Worm (Caenorhabditis elegans) whole organism, L3 larva: ENCODE measurements around the gene F22B7.9.

Source experiments
- nhr-12 ChIP-seq: fragments of 150-350 bp; optimal IDR thresholded peaks from 2 replicates; lab custom pipeline; 2014; ENCODE audit warnings: missing biosample characterization, missing genetic modification characterization
- nhr-237 ChIP-seq: fragments of 150-350 bp; optimal IDR thresholded peaks from 2 replicates; lab custom pipeline; 2014; ENCODE audit warnings: missing biosample characterization, missing genetic modification characterization
- nhr-25 ChIP-seq: sonication (generic microtip); optimal IDR thresholded peaks from 2 replicates; lab custom pipeline; 2017; ENCODE audit warnings: missing biosample characterization, missing genetic modification characterization
- nhr-77 ChIP-seq: fragments of 150-350 bp; optimal IDR thresholded peaks from 2 replicates; lab custom pipeline; 2014; ENCODE audit warnings: missing biosample characterization, missing genetic modification characterization
- pqm-1 ChIP-seq: fragments of 150-350 bp; optimal IDR thresholded peaks from 2 replicates; lab custom pipeline; 2017; ENCODE audit warnings: missing biosample characterization, missing genetic modification characterization, inconsistent platforms
- snpc-4 ChIP-seq: fragments of 150-350 bp; optimal IDR thresholded peaks from 2 replicates; lab custom pipeline; 2014; ENCODE audit warnings: missing biosample characterization, missing genetic modification characterization

DNA sequence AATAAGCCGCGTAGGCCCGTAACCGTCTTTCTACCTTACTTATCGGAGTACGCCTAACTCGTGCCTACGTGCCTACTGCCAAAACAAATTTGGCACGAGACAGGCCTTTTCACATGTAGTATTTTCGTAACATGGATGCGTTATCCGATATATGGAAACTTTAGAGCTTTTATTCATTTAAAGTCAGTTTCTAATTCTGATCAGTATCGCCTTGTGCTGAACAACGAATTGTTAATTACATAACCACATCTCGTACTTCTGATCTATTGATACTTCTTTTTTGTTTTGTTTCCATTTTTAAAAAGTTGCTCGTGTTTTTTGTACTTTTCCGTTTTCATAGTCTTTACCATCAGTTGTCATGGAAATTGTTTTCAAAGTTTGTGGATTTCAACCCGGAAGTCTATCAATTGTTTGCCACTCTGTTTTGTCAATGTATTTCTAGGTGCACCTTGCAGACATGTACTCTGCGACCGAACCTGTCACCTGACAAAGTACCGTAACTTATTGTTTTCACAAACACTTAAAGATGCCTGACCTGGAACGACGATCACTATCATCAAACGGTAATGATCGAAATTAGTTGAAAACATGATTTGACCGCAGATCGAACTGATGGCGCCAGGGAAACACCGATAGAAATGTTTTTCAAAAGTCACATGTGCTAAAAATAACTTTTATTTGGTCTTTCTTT, 4.1 kb upstream of the F22B7.9 start:
- TF ChIP-seq nhr-12 (tag; lab: Kevin White, UChicago), result no peak
- no peak for TF ChIP-seq nhr-237 (tag; lab: Kevin White, UChicago)
- TF ChIP-seq nhr-25, result no peak
- TF ChIP-seq pqm-1 (tag; lab: Kevin White, UChicago), result no peak
- no peak for TF ChIP-seq snpc-4 (tag; lab: Kevin White, UChicago)
- TF ChIP-seq nhr-77 (tag; lab: Kevin White, UChicago), result no peak
